Fruit fly (Drosophila melanogaster) whole organism, adult: ENCODE results near the gene CG17906.

Experiments
- CG11617 ChIP-seq: fragments of 200-800 bp; sonication (Bioruptor generic); optimal IDR thresholded peaks from 2 replicates; lab custom pipeline; 2017; ENCODE audit warnings: mild to moderate bottlenecking, missing biosample characterization, missing genetic modification reagents, missing genetic modification characterization
- CG12768 ChIP-seq: fragments of 200-800 bp; sonication (Bioruptor generic); optimal IDR thresholded peaks from 2 replicates; lab custom pipeline; 2017; ENCODE audit warnings: missing biosample characterization, missing genetic modification characterization, mild to moderate bottlenecking, moderate library complexity, missing genetic modification reagents
- CG14711 ChIP-seq: fragments of 200-800 bp; sonication (Bioruptor generic); optimal IDR thresholded peaks from 2 replicates; lab custom pipeline; 2018; ENCODE audit warnings: missing biosample characterization, mild to moderate bottlenecking, missing genetic modification characterization, moderate library complexity
- CG1620 ChIP-seq: fragments of 200-800 bp; sonication (Bioruptor generic); optimal IDR thresholded peaks from 2 replicates; lab custom pipeline; 2016; ENCODE audit warnings: missing biosample characterization, missing genetic modification characterization
- CG33017 ChIP-seq: fragments of 200-800 bp; sonication (Bioruptor generic); optimal IDR thresholded peaks from 2 replicates; lab custom pipeline; 2018; ENCODE audit warnings: missing biosample characterization, mild to moderate bottlenecking, missing genetic modification characterization, moderate library complexity
- CG5204 ChIP-seq: fragments of 200-800 bp; sonication (Bioruptor generic); optimal IDR thresholded peaks from 2 replicates; lab custom pipeline; 2016; ENCODE audit warnings: missing biosample characterization, missing genetic modification characterization
- CG7045 ChIP-seq: fragments of 200-800 bp; sonication (Bioruptor generic); optimal IDR thresholded peaks from 2 replicates; lab custom pipeline; 2017; ENCODE audit warnings: missing biosample characterization, mild to moderate bottlenecking, missing genetic modification characterization
- CG7101 ChIP-seq: fragments of 200-800 bp; sonication (Bioruptor generic); optimal IDR thresholded peaks from 2 replicates; lab custom pipeline; 2018; ENCODE audit warnings: missing biosample characterization, mild to moderate bottlenecking, missing genetic modification characterization, moderate library complexity
- Clk ChIP-seq: fragments of 200-800 bp; sonication (Bioruptor generic); optimal IDR thresholded peaks from 2 replicates; lab custom pipeline; 2017; ENCODE audit warnings: missing biosample characterization, missing genetic modification characterization
- Crg-1 ChIP-seq: fragments of 200-800 bp; sonication (Bioruptor generic); optimal IDR thresholded peaks from 2 replicates; lab custom pipeline; 2016; ENCODE audit warnings: missing biosample characterization, missing genetic modification characterization
- Hr96 ChIP-seq: fragments of 200-800 bp; sonication (Bioruptor generic); optimal IDR thresholded peaks from 2 replicates; lab custom pipeline; 2016; ENCODE audit warnings: missing biosample characterization, missing genetic modification characterization
- Mnt ChIP-seq: fragments of 200-800 bp; sonication (Bioruptor generic); optimal IDR thresholded peaks from 2 replicates; lab custom pipeline; 2016; ENCODE audit warnings: missing biosample characterization, mild to moderate bottlenecking, missing genetic modification characterization
- bab1 ChIP-seq: fragments of 200-800 bp; sonication (Bioruptor generic); optimal IDR thresholded peaks from 3 replicates; lab custom pipeline; 2019; ENCODE audit warnings: missing biosample characterization, mild to moderate bottlenecking, missing genetic modification characterization, moderate library complexity
- cic ChIP-seq: fragments of 200-800 bp; sonication (Bioruptor generic); optimal IDR thresholded peaks from 2 replicates; lab custom pipeline; 2017; ENCODE audit warnings: missing biosample characterization, mild to moderate bottlenecking, missing genetic modification characterization, moderate library complexity
- cnc ChIP-seq, 2 experiments: fragments of >200 bp; optimal IDR thresholded peaks; 2 replicates each; lab custom pipeline; 2017
- kay ChIP-seq: fragments of 200-800 bp; sonication (Bioruptor generic); peaks from one replicate; lab custom pipeline; 2016; ENCODE audit warnings: missing biosample characterization, missing genetic modification characterization, borderline replicate concordance
- ovo ChIP-seq: fragments of 200-800 bp; sonication (Bioruptor generic); optimal IDR thresholded peaks from 2 replicates; lab custom pipeline; 2016; ENCODE audit warnings: missing biosample characterization, missing genetic modification characterization
- pad ChIP-seq: fragments of 200-800 bp; sonication (Bioruptor generic); optimal IDR thresholded peaks from 3 replicates; lab custom pipeline; 2017; ENCODE audit warnings: missing biosample characterization, missing genetic modification characterization, mild to moderate bottlenecking, moderate library complexity, missing genetic modification reagents
- tj ChIP-seq: fragments of 200-800 bp; sonication (Bioruptor generic); optimal IDR thresholded peaks from 3 replicates; lab custom pipeline; 2017; ENCODE audit warnings: missing biosample characterization, mild to moderate bottlenecking, missing genetic modification characterization, moderate library complexity
- toe ChIP-seq: fragments of 200-800 bp; sonication (Bioruptor generic); optimal IDR thresholded peaks from 2 replicates; lab custom pipeline; 2016; ENCODE audit warnings: missing biosample characterization, missing genetic modification characterization

CG17906 gene

DNA sequence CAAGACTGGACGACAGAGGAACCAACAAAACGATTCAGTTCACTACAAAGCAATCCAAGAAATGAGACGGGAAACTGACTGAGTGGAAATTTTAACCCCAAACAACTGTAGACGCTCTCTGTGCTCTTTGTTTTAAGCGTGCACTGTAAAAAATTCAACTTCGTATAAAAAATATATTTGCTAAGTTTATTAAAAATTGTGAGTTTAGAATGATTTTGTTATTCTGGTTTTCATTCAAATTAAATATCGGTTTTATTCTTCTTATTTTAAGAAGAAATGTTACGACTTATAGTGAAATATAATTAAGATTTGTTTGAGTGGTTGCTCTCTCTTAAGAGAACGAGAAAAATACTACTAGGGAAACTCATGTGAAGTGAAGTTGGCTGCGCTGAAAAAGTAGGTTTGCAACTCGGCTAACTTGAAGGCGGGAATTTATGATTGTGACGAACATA is 36.1 kb upstream of the CG17906 start:
- TF ChIP-seq cic (GFP tag; lab: Kevin White, UChicago) (no peak), ovo (GFP tag; lab: Kevin White, UChicago) (peak; percentile 15), CG33017 (tag; lab: Kevin White, UChicago) (peak; percentile 84), cnc (optimal IDR thresholded peaks at IDR 0.05; lab: Kevin White, UChicago) (no peak), Hr96 (peak; percentile 62), tj (GFP tag; lab: Kevin White, UChicago) (peak; percentile 35), pad (GFP tag; lab: Kevin White, UChicago) (peak; percentile 33), CG5204 (peak; percentile 71), CG7101 (tag; lab: Kevin White, UChicago) (peak; percentile 87), Crg-1 (GFP tag; lab: Kevin White, UChicago) (peak; percentile 43), CG14711 (tag; lab: Kevin White, UChicago) (peak; percentile 81), Clk (GFP tag; lab: Kevin White, UChicago) (peak; percentile 19), CG7045 (GFP tag; lab: Kevin White, UChicago) (peak; percentile 60), CG11617 (GFP tag; lab: Kevin White, UChicago) (peak; percentile 73), Mnt (GFP tag; lab: Kevin White, UChicago) (peak; percentile 23), CG1620 (peak; percentile 52), kay (GFP tag; lab: Kevin White, UChicago) (peak; percentile 80), toe (GFP tag; lab: Kevin White, UChicago) (peak; percentile 55), CG12768 (GFP tag; lab: Kevin White, UChicago) (peak; percentile 49), bab1 (GFP tag; lab: Kevin White, UChicago) (peak; percentile 81)

DNA sequence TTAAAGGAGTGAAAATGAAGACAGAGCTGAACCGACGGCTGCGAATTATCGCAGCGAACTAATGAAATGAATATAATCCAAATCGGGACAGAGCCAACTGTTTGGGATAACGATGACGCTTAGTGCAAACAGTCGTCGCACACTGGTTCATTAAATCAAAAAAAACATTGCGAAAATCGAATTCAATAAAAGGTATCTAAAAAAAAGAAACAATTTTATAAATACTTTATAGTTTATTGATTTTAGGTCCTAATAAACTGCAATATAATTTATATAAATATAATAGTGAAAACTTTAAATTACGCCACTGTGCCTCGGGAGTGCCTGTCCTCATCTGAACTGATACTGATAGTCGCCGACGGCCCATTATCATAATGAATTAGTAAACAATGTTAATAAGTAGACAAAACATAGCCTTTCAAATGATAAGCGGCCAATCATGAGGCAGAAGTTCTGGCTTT is 35.2 kb upstream of the CG17906 start, which contains the start of gene CG31886:
CG31886 (minus strand) TSS at position 51 of the 461 bp plus-strand sequence.
- TF ChIP-seq pad (GFP tag; lab: Kevin White, UChicago) (peak; percentile 43), CG12768 (GFP tag; lab: Kevin White, UChicago) (peak; percentile 33), Crg-1 (GFP tag; lab: Kevin White, UChicago) (no peak), CG14711 (tag; lab: Kevin White, UChicago) (peak; percentile 67), CG7101 (tag; lab: Kevin White, UChicago) (peak; percentile 55), cic (GFP tag; lab: Kevin White, UChicago) (peak; percentile 29), CG33017 (tag; lab: Kevin White, UChicago) (peak; percentile 43), Clk (GFP tag; lab: Kevin White, UChicago) (no peak), cnc (optimal IDR thresholded peaks at IDR 0.05; lab: Kevin White, UChicago) (no peak), CG5204 (no peak), Mnt (GFP tag; lab: Kevin White, UChicago) (peak; percentile 39), ovo (GFP tag; lab: Kevin White, UChicago) (no peak), bab1 (GFP tag; lab: Kevin White, UChicago) (no peak), CG1620 (no peak), toe (GFP tag; lab: Kevin White, UChicago) (no peak), CG11617 (GFP tag; lab: Kevin White, UChicago) (peak; percentile 41), kay (GFP tag; lab: Kevin White, UChicago) (no peak), tj (GFP tag; lab: Kevin White, UChicago) (peak; percentile 29), CG7045 (GFP tag; lab: Kevin White, UChicago) (peak; percentile 14), Hr96 (peak; percentile 29)

DNA sequence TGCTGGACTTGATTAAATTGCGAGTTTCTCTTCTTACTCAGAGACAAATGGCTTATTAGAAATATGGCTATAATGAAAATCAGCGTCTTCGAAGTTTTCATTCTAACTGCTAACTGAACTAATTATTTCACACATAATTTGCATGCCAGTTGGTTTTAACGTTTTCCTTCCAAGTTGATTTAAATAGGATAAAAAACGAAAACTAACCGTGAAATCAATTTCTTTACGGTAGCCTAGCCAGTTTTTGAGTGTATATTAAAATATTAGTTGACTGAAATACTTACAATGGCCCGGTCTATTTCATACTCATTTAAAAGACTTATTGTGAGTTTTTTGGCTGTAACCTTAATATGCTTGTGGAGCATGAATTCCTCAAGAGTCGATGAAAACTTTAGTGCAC is 31.9 kb upstream of the CG17906 start, which contains the start of the genes CG9525 and CG32985:
CG9525 (minus strand) TSS at position 101 of the 400 bp plus-strand sequence.
CG32985 (plus strand) TSS at position 280 of the 400 bp plus-strand sequence.
- no peak for TF ChIP-seq pad (GFP tag; lab: Kevin White, UChicago)
- no peak for TF ChIP-seq CG33017 (tag; lab: Kevin White, UChicago)
- no peak for TF ChIP-seq CG11617 (GFP tag; lab: Kevin White, UChicago)

DNA sequence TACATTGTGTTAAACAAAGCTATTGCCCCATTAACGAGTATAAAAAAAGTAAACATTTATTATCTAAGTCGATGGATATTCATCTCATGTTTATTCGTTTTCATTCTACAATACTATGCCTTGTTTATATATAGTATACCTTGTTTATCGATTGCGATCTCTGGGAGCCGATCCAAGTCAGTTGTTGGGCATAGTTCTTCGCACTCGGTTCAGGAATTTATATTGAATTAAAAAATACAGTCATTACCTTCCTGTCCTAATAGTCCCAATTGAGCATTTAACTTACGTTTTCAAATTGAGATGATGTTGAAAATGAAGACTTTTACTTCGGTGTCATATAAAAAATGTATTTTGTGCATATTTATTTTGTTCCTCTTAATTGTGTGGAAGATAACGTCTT is 29.5 kb upstream of the CG17906 start, which contains the start of gene CG32984:
CG32984 (plus strand) TSS at position 301 of the 400 bp plus-strand sequence.
- no peak for TF ChIP-seq CG14711 (tag; lab: Kevin White, UChicago)
- TF ChIP-seq CG12768 (GFP tag; lab: Kevin White, UChicago) = no peak
- no peak for TF ChIP-seq CG11617 (GFP tag; lab: Kevin White, UChicago)
- TF ChIP-seq cnc (optimal IDR thresholded peaks at IDR 0.05; lab: Kevin White, UChicago) = no peak
- no peak for TF ChIP-seq bab1 (GFP tag; lab: Kevin White, UChicago)
- peak; percentile 37 for TF ChIP-seq kay (GFP tag; lab: Kevin White, UChicago)
- TF ChIP-seq CG33017 (tag; lab: Kevin White, UChicago) = no peak
- TF ChIP-seq tj (GFP tag; lab: Kevin White, UChicago) = no peak
- TF ChIP-seq CG7045 (GFP tag; lab: Kevin White, UChicago) = no peak

DNA sequence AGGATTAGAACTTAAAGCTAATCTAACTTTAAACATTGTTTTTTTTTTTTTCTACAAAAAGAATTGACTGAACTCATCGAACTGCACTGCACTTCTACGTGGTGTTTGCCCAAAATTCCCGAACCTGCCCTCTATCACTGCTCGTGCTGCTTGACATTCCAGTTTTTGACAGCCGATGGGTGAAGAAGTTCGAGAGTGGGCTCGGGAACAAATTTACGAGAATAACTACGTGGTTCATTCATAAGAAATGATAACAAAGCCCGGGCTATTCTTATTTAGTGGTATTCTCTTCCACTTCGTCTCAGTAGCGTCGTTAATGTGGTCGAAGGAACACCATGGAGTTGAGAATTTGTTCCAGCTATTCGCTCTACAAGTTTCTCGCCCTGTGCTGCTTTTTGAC is 27.0 kb upstream of the CG17906 start, which contains the start of gene CG18088:
CG18088 (plus strand) TSS at position 301 of the 400 bp plus-strand sequence.
- no peak for TF ChIP-seq CG14711 (tag; lab: Kevin White, UChicago)
- no peak for TF ChIP-seq toe (GFP tag; lab: Kevin White, UChicago)
- no peak for TF ChIP-seq bab1 (GFP tag; lab: Kevin White, UChicago)
- no peak for TF ChIP-seq CG11617 (GFP tag; lab: Kevin White, UChicago)
- TF ChIP-seq pad (GFP tag; lab: Kevin White, UChicago) = no peak
- no peak for TF ChIP-seq cnc (optimal IDR thresholded peaks at IDR 0.05; lab: Kevin White, UChicago)
- TF ChIP-seq CG5204 = no peak
- no peak for TF ChIP-seq ovo (GFP tag; lab: Kevin White, UChicago)
- TF ChIP-seq CG7101 (tag; lab: Kevin White, UChicago) = no peak
